Worm (Caenorhabditis elegans): Measurements from ENCODE around the gene ZK1248.11.

The ZK1248.11 gene

ce11 chrII:5874130-5874529 is 45.7 kb upstream of the ZK1248.11 start (continued):
- TF ChIP-seq xbp-1 (tag; optimal IDR thresholded peaks at IDR 0.05): no peak
- peak; percentile 98 for TF ChIP-seq blmp-1 (tag; optimal IDR thresholded peaks at IDR 0.05)
- TF ChIP-seq C34B4.2 (tag; optimal IDR thresholded peaks at IDR 0.05): no peak
- no peak for TF ChIP-seq nhr-84 (tag; optimal IDR thresholded peaks at IDR 0.05)
- TF ChIP-seq ceh-88 (GFP tag; IDR thresholded peaks at IDR 0.05): no peak; the same call in 1 of the 2 replicates
- no peak for TF ChIP-seq tbx-2 (tag; optimal IDR thresholded peaks at IDR 0.05)
- no peak for TF ChIP-seq pag-3 (tag; optimal IDR thresholded peaks at IDR 0.05; ENCODE audit: borderline replicate concordance, insufficient read depth)
- peak; percentile 23 for TF ChIP-seq fkh-8 (tag; optimal IDR thresholded peaks at IDR 0.05)
- TF ChIP-seq lin-35 (GFP tag; optimal IDR thresholded peaks at IDR 0.05): peak; percentile 17 to 74
- TF ChIP-seq tlp-1 (tag; optimal IDR thresholded peaks at IDR 0.05): no peak
- TF ChIP-seq nhr-90 (tag; optimal IDR thresholded peaks at IDR 0.05; ENCODE audit: poor library complexity): peak; percentile 30
- TF ChIP-seq lin-15B (tag; optimal IDR thresholded peaks at IDR 0.05): no peak
- no peak for TF ChIP-seq egl-13 (tag; optimal IDR thresholded peaks at IDR 0.05)
- TF ChIP-seq alr-1 (tag; optimal IDR thresholded peaks at IDR 0.05; ENCODE audit: borderline replicate concordance): no peak
- no peak for TF ChIP-seq fkh-10 (GFP tag; optimal IDR thresholded peaks at IDR 0.05)
- peak; percentile 70 for TF ChIP-seq snu-23 (GFP tag; optimal IDR thresholded peaks at IDR 0.05)
- no peak for TF ChIP-seq ceh-63 (GFP tag; optimal IDR thresholded peaks at IDR 0.05)
- no peak for TF ChIP-seq mef-2 (tag; optimal IDR thresholded peaks at IDR 0.05)
- peak in 1 of 2 experiments; percentile 78 for TF ChIP-seq mdl-1 (tag; optimal IDR thresholded peaks at IDR 0.05)
- TF ChIP-seq ama-1 (optimal IDR thresholded peaks at IDR 0.05): no peak
- no peak for TF ChIP-seq ceh-90 (tag; optimal IDR thresholded peaks at IDR 0.05)
- peak; percentile 43 for TF ChIP-seq unc-130 (tag; optimal IDR thresholded peaks at IDR 0.05)
- no peak for TF ChIP-seq unc-30 (tag; optimal IDR thresholded peaks at IDR 0.05)
- peak; percentile 36 for TF ChIP-seq dsc-1 (tag; optimal IDR thresholded peaks at IDR 0.05)
- no peak for TF ChIP-seq jun-1 (tag; optimal IDR thresholded peaks at IDR 0.05)
- TF ChIP-seq aha-1 (tag; optimal IDR thresholded peaks at IDR 0.05): no peak
- no peak for TF ChIP-seq sup-37 (GFP tag; optimal IDR thresholded peaks at IDR 0.05)
- no peak for TF ChIP-seq hlh-4 (tag; optimal IDR thresholded peaks at IDR 0.05)
- TF ChIP-seq hpl-2 (GFP tag; optimal IDR thresholded peaks at IDR 0.05): no peak
- TF ChIP-seq vab-15 (tag; optimal IDR thresholded peaks at IDR 0.05): no peak
- no peak for TF ChIP-seq nhr-237 (tag; optimal IDR thresholded peaks at IDR 0.05)
- TF ChIP-seq elt-2 (tag; optimal IDR thresholded peaks at IDR 0.05): no peak
- no peak for TF ChIP-seq ets-5 (GFP tag; IDR thresholded peaks at IDR 0.05)
- no peak for TF ChIP-seq mab-9 (GFP tag; IDR thresholded peaks at IDR 0.05)
- TF ChIP-seq ztf-4 (tag; optimal IDR thresholded peaks at IDR 0.05): no peak
- TF ChIP-seq Y116A8C.19 (tag; optimal IDR thresholded peaks at IDR 0.05; ENCODE audit: borderline replicate concordance): no peak
- peak; percentile 58 for TF ChIP-seq C16A3.4 (tag; optimal IDR thresholded peaks at IDR 0.05)
- TF ChIP-seq lsy-2 (tag; optimal IDR thresholded peaks at IDR 0.05): peak; percentile 35 to 49
- no peak for TF ChIP-seq fos-1 (tag; optimal IDR thresholded peaks at IDR 0.05)
- peak; percentile 82 for TF ChIP-seq mep-1 (tag; optimal IDR thresholded peaks at IDR 0.05)
- TF ChIP-seq nhr-47 (tag; optimal IDR thresholded peaks at IDR 0.05): no peak
- TF ChIP-seq pax-3 (tag; optimal IDR thresholded peaks at IDR 0.05): no peak
- no peak for TF ChIP-seq zag-1 (tag; optimal IDR thresholded peaks at IDR 0.05)
- TF ChIP-seq dpl-1 (GFP tag; optimal IDR thresholded peaks at IDR 0.05): peak in 2 of 3 experiments; percentile 33 to 39
- TF ChIP-seq nhr-85 (tag): peak; percentile 90
- no peak for TF ChIP-seq snpc-4 (tag; optimal IDR thresholded peaks at IDR 0.05)
- no peak for TF ChIP-seq ztf-11 (tag; optimal IDR thresholded peaks at IDR 0.05)
- no peak for TF ChIP-seq lin-39 (tag; optimal IDR thresholded peaks at IDR 0.05)
- TF ChIP-seq nhr-20 (tag; optimal IDR thresholded peaks at IDR 0.05): peak; percentile 77
- no peak for TF ChIP-seq sptf-1 (tag; optimal IDR thresholded peaks at IDR 0.05)
- TF ChIP-seq nhr-77 (tag; optimal IDR thresholded peaks at IDR 0.05): no peak
- peak; percentile 16 for TF ChIP-seq irx-1 (tag; optimal IDR thresholded peaks at IDR 0.05)
- TF ChIP-seq lin-14 (GFP tag; optimal IDR thresholded peaks at IDR 0.05): peak; percentile 79
- TF ChIP-seq rnt-1 (tag; optimal IDR thresholded peaks at IDR 0.05): peak; percentile 40

Data from whole organism, L1 larva.